Fruit fly (Drosophila melanogaster): ENCODE measurements around the gene CG6678.

Gene CG6678

dm6 chr3R:21837069-21837977 lies 49.5 kb upstream of the CG6678 start (continued):
- TF ChIP-seq HLH3B (GFP tag; IDR thresholded peaks at IDR 0.05) (peak; percentile 79), ATbp (GFP tag; optimal IDR thresholded peaks at IDR 0.05) (no peak), CG8478 (optimal IDR thresholded peaks at IDR 0.05) (no peak), CG11504 (tag; optimal IDR thresholded peaks at IDR 0.05) (peak; percentile 82), her (GFP tag; optimal IDR thresholded peaks at IDR 0.05) (no peak), repo (GFP tag; optimal IDR thresholded peaks at IDR 0.05) (no peak), gem (tag; optimal IDR thresholded peaks at IDR 0.05) (peak; percentile 62), CG4854 (GFP tag; optimal IDR thresholded peaks at IDR 0.05) (no peak), CG1603 (tag; optimal IDR thresholded peaks at IDR 0.05) (no peak), rib (GFP tag; IDR thresholded peaks at IDR 0.05) (no peak), kah (GFP tag; optimal IDR thresholded peaks at IDR 0.05) (no peak), onecut (GFP tag; IDR thresholded peaks at IDR 0.05) (no peak), CG5245 (GFP tag; optimal IDR thresholded peaks at IDR 0.05) (no peak), CHES-1-like (GFP tag; optimal IDR thresholded peaks at IDR 0.05) (no peak), CG30431 (GFP tag; optimal IDR thresholded peaks at IDR 0.05) (no peak), zen (tag; optimal IDR thresholded peaks at IDR 0.05) (no peak), Optix (GFP tag; IDR thresholded peaks at IDR 0.05) (no peak), Hr51 (GFP tag; optimal IDR thresholded peaks at IDR 0.05) (no peak), corto (GFP tag; optimal IDR thresholded peaks at IDR 0.05) (no peak), Ets65A (GFP tag) (no peak), stwl (tag; optimal IDR thresholded peaks at IDR 0.05) (no peak), H15 (GFP tag; IDR thresholded peaks at IDR 0.05) (0 out of 3 replicates have a peak, but pooled peaks have one; percentile 55), ind (GFP tag; optimal IDR thresholded peaks at IDR 0.05) (peak; percentile 50), CG12942 (GFP tag; optimal IDR thresholded peaks at IDR 0.05) (no peak), pum (GFP tag; optimal IDR thresholded peaks at IDR 0.05) (no peak), CG3065 (GFP tag; optimal IDR thresholded peaks at IDR 0.05) (no peak), lab (GFP tag; optimal IDR thresholded peaks at IDR 0.05) (peak; percentile 37), CG32772 (GFP tag; IDR thresholded peaks at IDR 0.05) (no peak), H2.0 (GFP tag; IDR thresholded peaks at IDR 0.05) (no peak), CG3995 (GFP tag; optimal IDR thresholded peaks at IDR 0.05) (no peak), Spps (tag; optimal IDR thresholded peaks at IDR 0.05) (no peak), CG17186 (GFP tag; optimal IDR thresholded peaks at IDR 0.05) (no peak), Sry-β (GFP tag; optimal IDR thresholded peaks at IDR 0.05) (no peak), stc (GFP tag; IDR thresholded peaks at IDR 0.05) (peak; percentile 56; the same call in 1 of the 2 replicates), CG1529 (GFP tag; optimal IDR thresholded peaks at IDR 0.05) (no peak), CG17612 (GFP tag; IDR thresholded peaks at IDR 0.05) (no peak), Ets97D (GFP tag; optimal IDR thresholded peaks at IDR 0.05) (no peak), CG30403 (GFP tag; optimal IDR thresholded peaks at IDR 0.05) (peak; percentile 10), lbe (GFP tag; optimal IDR thresholded peaks at IDR 0.05) (no peak), CG34224 (GFP tag; IDR thresholded peaks at IDR 0.05; ENCODE audit: partially characterized antibody) (no peak), bbx (GFP tag; IDR thresholded peaks at IDR 0.05; ENCODE audit: partially characterized antibody) (no peak), Dll (GFP tag; IDR thresholded peaks at IDR 0.05; ENCODE audit: partially characterized antibody) (no peak), D19A (tag; optimal IDR thresholded peaks at IDR 0.05) (peak; percentile 33), gfzf (GFP tag; optimal IDR thresholded peaks at IDR 0.05) (no peak), B-H1 (GFP tag; IDR thresholded peaks at IDR 0.05) (0 out of 3 replicates have a peak, but pooled peaks have one; percentile 28), CG7556 (GFP tag; optimal IDR thresholded peaks at IDR 0.05) (peak; percentile 29), CG3726 (GFP tag; IDR thresholded peaks at IDR 0.05) (no peak), fd102C (GFP tag; optimal IDR thresholded peaks at IDR 0.05) (no peak), CG18764 (GFP tag; optimal IDR thresholded peaks at IDR 0.05) (no peak), CG7357 (GFP tag; IDR thresholded peaks at IDR 0.05) (no peak)
